Fruit fly (Drosophila melanogaster): ENCODE results near the gene CG9521.
A peak's percentile ranks its signal among the peaks of the same experiment; 100 is the strongest.

- no peak for TF ChIP-seq CG7745 (tag; optimal IDR thresholded peaks at IDR 0.05)
- TF ChIP-seq CG5953 (GFP tag; IDR thresholded peaks at IDR 0.05), result no peak
- no peak for TF ChIP-seq Hmx (GFP tag; optimal IDR thresholded peaks at IDR 0.05)
- TF ChIP-seq gcm2 (GFP tag; optimal IDR thresholded peaks at IDR 0.05), result no peak
- no peak for TF ChIP-seq mld (GFP tag; IDR thresholded peaks at IDR 0.05; ENCODE audit: partially characterized antibody)
- no peak for TF ChIP-seq CG31441 (GFP tag; IDR thresholded peaks at IDR 0.05)
- peak; percentile 14; the same call in 1 of the 2 replicates for TF ChIP-seq Xrp1 (GFP tag; IDR thresholded peaks at IDR 0.05)
- no peak for TF ChIP-seq CG15479 (GFP tag; optimal IDR thresholded peaks at IDR 0.05)
- TF ChIP-seq ftz-f1 (GFP tag; optimal IDR thresholded peaks at IDR 0.05), result no peak
- no peak for TF ChIP-seq CTCF (GFP tag; optimal IDR thresholded peaks at IDR 0.05)
- no peak for TF ChIP-seq gcm (GFP tag; optimal IDR thresholded peaks at IDR 0.05)
- no peak for TF ChIP-seq CG17359 (tag; optimal IDR thresholded peaks at IDR 0.05)
These were observed 42.6 kb downstream of the CG9521 start for dm6 chrX:14810433-14810832.

All from whole organism, embryonic.